Worm (Caenorhabditis elegans): ENCODE results near the gene dpy-22.

The dpy-22 gene

ce11 chrX:9774323-9774722, 47.8 kb downstream of the dpy-22 start, which contains the start of gene T09B9.4:
TSS of gene T09B9.4 (minus strand) at chrX:9774352.
- no peak for TF ChIP-seq unc-62 (GFP tag; optimal IDR thresholded peaks at IDR 0.05)

DNA sequence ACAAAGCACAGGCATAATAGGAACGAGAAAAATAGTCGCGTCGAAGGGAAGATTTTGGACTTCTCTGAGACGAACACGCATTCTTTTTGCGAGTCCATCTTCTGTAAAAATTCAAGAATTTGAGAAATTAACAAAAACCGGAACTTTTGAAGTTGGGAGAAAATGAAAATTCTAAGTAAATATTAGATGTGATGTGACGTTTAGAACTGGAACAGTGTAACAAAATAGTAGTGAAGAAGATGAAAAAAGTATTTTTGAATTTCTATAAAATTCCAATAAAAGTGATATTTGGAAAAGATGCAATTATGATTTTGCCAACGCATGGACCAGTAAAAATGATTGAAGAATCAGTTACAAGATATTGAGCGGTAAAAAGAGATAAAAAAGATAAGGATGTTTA, 57.3 kb downstream of the dpy-22 start, which contains the start of gene slc-17.9:
Gene slc-17.9 (minus strand): TSS at position 101 of the 400 bp plus-strand sequence.
- no peak for TF ChIP-seq unc-62 (GFP tag; optimal IDR thresholded peaks at IDR 0.05)

- TF ChIP-seq unc-62 (GFP tag; optimal IDR thresholded peaks at IDR 0.05), result no peak
Measured at ce11 chrX:9763903-9764302, 58.2 kb downstream of the dpy-22 start.

DNA sequence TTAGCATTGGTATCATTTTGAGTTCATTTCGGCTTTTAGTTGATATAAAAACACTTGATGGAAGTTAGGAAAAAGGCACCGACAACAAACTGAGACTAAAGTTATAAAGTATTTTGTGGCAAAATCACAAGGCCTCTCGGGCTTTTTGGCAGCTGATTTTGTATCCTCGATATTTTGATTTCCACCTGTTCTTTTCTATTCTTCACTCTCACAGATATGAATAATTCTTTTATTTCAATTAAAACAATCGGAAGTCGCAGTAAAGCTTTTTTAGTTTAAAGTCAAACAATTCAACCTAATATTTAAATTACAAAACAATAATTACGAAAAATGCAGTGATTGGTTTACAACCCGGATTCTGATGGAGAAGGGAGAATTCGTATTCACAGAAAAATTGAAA, 60.8 kb downstream of the dpy-22 start, which contains the start of gene T09B9.3:
Gene T09B9.3 (minus strand): TSS at position 101 of the 400 bp plus-strand sequence.
- TF ChIP-seq unc-62 (GFP tag; optimal IDR thresholded peaks at IDR 0.05), result no peak

All from whole organism, dauer.